Fruit fly (Drosophila melanogaster): ENCODE results near the gene Cpr97Ea.

DNA sequence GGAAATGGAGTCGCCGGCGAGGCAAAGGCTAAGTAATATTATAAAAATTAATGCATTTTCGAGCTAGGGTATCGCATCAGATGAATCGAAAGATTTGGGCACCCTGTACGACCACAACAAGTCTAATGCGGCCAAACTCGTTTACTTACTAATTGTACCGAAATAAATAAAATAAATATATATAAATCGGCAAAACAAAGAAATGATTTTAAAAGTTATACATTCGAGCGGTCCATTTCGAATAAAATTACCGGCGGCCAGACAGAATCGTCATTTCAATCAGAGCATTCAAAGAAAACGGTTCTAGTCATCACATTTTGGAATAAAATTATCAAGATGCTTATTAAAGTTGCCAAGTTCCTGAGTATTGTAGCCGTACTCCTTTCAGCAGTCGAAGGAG, 5.3 kb upstream of the Cpr97Ea start, which contains the start of gene CG14258:
- TF ChIP-seq dl (GFP tag; optimal IDR thresholded peaks at IDR 0.05; ENCODE audit: insufficient read depth in 1 of 2, partially characterized antibody in 2 of 2) (no peak), usp (GFP tag; optimal IDR thresholded peaks at IDR 0.05) (no peak)

Measured in whole organism, wandering third instar larva.